Fruit fly (Drosophila melanogaster) whole organism, pupa: ENCODE data around the gene jar.
A peak's percentile ranks its signal among the peaks of the same experiment; 100 is the strongest.

Source experiments
- CG10348 ChIP-seq: fragments of 200-800 bp; sonication (Bioruptor generic); IDR thresholded peaks from 2 replicates; pipeline ENCODE4 v1.3.6; 2022; ENCODE audit warnings: missing biosample characterization, missing genetic modification characterization
- CG12605 ChIP-seq: fragments of 200-800 bp; sonication (Bioruptor generic); IDR thresholded peaks from 2 replicates; pipeline ENCODE4 v1.3.6; 2022; ENCODE audit warnings: missing biosample characterization, missing genetic modification characterization
- CG13204 ChIP-seq: fragments of 200-800 bp; sonication (Bioruptor generic); optimal IDR thresholded peaks from 2 replicates; lab custom pipeline; 2018; ENCODE audit warnings: missing biosample characterization, mild to moderate bottlenecking, missing genetic modification characterization, moderate library complexity
- CG14655 ChIP-seq: fragments of 200-800 bp; sonication (Bioruptor generic); optimal IDR thresholded peaks from 3 replicates; lab custom pipeline; 2017; ENCODE audit warnings: mild to moderate bottlenecking, missing biosample characterization, missing genetic modification reagents, missing genetic modification characterization
- CG15710 ChIP-seq: fragments of 200-800 bp; sonication (Bioruptor generic); optimal IDR thresholded peaks from 2 replicates; lab custom pipeline; 2018; ENCODE audit warnings: missing biosample characterization, mild to moderate bottlenecking, missing genetic modification characterization, moderate library complexity
- CG17806 ChIP-seq: fragments of 200-800 bp; sonication (Bioruptor generic); optimal IDR thresholded peaks from 2 replicates; lab custom pipeline; 2018; ENCODE audit warnings: missing biosample characterization, mild to moderate bottlenecking, missing genetic modification characterization, moderate library complexity
- CG32121 ChIP-seq: fragments of 200-800 bp; sonication (Bioruptor generic); IDR thresholded peaks from 2 replicates; pipeline ENCODE4 v1.3.6; 2022; ENCODE audit warnings: missing biosample characterization, missing genetic modification characterization
- CG34367 ChIP-seq: fragments of 200-800 bp; sonication (Bioruptor generic); optimal IDR thresholded peaks from 2 replicates; lab custom pipeline; 2018; ENCODE audit warnings: missing biosample characterization, mild to moderate bottlenecking, missing genetic modification characterization
- CG4496 ChIP-seq: fragments of 200-800 bp; sonication (Bioruptor generic); IDR thresholded peaks from 3 replicates; pipeline ENCODE4 v1.3.6; 2022; ENCODE audit warnings: missing biosample characterization, missing genetic modification characterization
- CG8159 ChIP-seq: fragments of 200-800 bp; sonication (Bioruptor generic); optimal IDR thresholded peaks from 3 replicates; lab custom pipeline; 2018; ENCODE audit warnings: missing biosample characterization, mild to moderate bottlenecking, missing genetic modification characterization, moderate library complexity
- CG8301 ChIP-seq: fragments of 200-800 bp; sonication (Bioruptor generic); optimal IDR thresholded peaks from 2 replicates; lab custom pipeline; 2018; ENCODE audit warnings: missing biosample characterization, mild to moderate bottlenecking, missing genetic modification characterization
- CG9948 ChIP-seq: fragments of 200-800 bp; sonication (Bioruptor generic); optimal IDR thresholded peaks from 2 replicates; lab custom pipeline; 2018; ENCODE audit warnings: missing biosample characterization, mild to moderate bottlenecking, missing genetic modification characterization, moderate library complexity
- D1 ChIP-seq: fragments of 200-800 bp; sonication (Bioruptor generic); optimal IDR thresholded peaks from 2 replicates; lab custom pipeline; 2018; ENCODE audit warnings: missing biosample characterization, mild to moderate bottlenecking, missing genetic modification characterization, moderate library complexity
- EcR ChIP-seq: fragments of 200-800 bp; sonication (Bioruptor generic); optimal IDR thresholded peaks from 3 replicates; lab custom pipeline; 2019; ENCODE audit warnings: missing biosample characterization, missing genetic modification characterization, mild to moderate bottlenecking, moderate library complexity, missing genetic modification reagents
- Ets98B ChIP-seq: fragments of 200-800 bp; sonication (Bioruptor generic); IDR thresholded peaks from 2 replicates; pipeline ENCODE4 v1.3.6; 2022; ENCODE audit warnings: missing biosample characterization, missing genetic modification characterization
- Pif1A ChIP-seq: fragments of 200-800 bp; sonication (Bioruptor generic); optimal IDR thresholded peaks from 3 replicates; lab custom pipeline; 2016; ENCODE audit warnings: missing biosample characterization, missing genetic modification characterization
- Pif1B ChIP-seq: fragments of 200-800 bp; sonication (Bioruptor generic); optimal IDR thresholded peaks from 3 replicates; lab custom pipeline; 2016; ENCODE audit warnings: missing biosample characterization, missing genetic modification characterization
- Snoo ChIP-seq: fragments of 200-800 bp; sonication (Bioruptor generic); optimal IDR thresholded peaks from 3 replicates; lab custom pipeline; 2017; ENCODE audit warnings: missing biosample characterization, mild to moderate bottlenecking, missing genetic modification characterization, inconsistent platforms
- fd96Ca ChIP-seq: fragments of 200-800 bp; sonication (Bioruptor generic); IDR thresholded peaks from 3 replicates; pipeline ENCODE4 v1.3.6; 2022; ENCODE audit warnings: missing biosample characterization, missing genetic modification characterization
- gl ChIP-seq: fragments of 200-800 bp; sonication (Bioruptor generic); optimal IDR thresholded peaks from 2 replicates; lab custom pipeline; 2018; ENCODE audit warnings: missing biosample characterization, mild to moderate bottlenecking, missing genetic modification characterization
- rn ChIP-seq: fragments of 200-800 bp; sonication (Bioruptor generic); IDR thresholded peaks from 2 replicates; pipeline ENCODE4 v1.3.6; 2022; ENCODE audit warnings: missing biosample characterization, missing genetic modification characterization

Gene jar

dm6 chr3R:24203426-24203825, 67.6 kb downstream of the jar start:
- TF ChIP-seq CG32121 (peak; percentile 84), Snoo (tag; lab: Kevin White, UChicago) (peak; percentile 80), CG9948 (tag; lab: Kevin White, UChicago) (peak; percentile 78), rn (GFP tag; lab: Robert Waterston, UW) (0 out of 2 replicates have a peak, but pooled peaks have one; percentile 18), CG15710 (tag; lab: Kevin White, UChicago) (peak; percentile 82), CG12605 (GFP tag; lab: Robert Waterston, UW) (peak; percentile 44), CG8159 (tag; lab: Kevin White, UChicago) (peak; percentile 81), CG34367 (tag; lab: Kevin White, UChicago) (peak; percentile 61), CG17806 (tag; lab: Kevin White, UChicago) (peak; percentile 73), CG14655 (peak; percentile 87), Pif1A (GFP tag; lab: Kevin White, UChicago) (peak; percentile 83), CG8301 (tag; lab: Kevin White, UChicago) (peak; percentile 84), gl (tag; lab: Kevin White, UChicago) (peak; percentile 37), EcR (peak; percentile 46), Pif1B (peak; percentile 84), D1 (tag; lab: Kevin White, UChicago) (no peak), fd96Ca (GFP tag; lab: Robert Waterston, UW) (peak; percentile 88), CG10348 (GFP tag; lab: Robert Waterston, UW) (peak; percentile 13; the same call in 1 of the 2 replicates), Ets98B (peak; percentile 76), CG4496 (GFP tag; lab: Robert Waterston, UW) (peak; percentile 83), CG13204 (GFP tag; lab: Kevin White, UChicago) (peak; percentile 10)
